Worm (Caenorhabditis elegans): Measurements from ENCODE around the gene H24K24.2.

DNA sequence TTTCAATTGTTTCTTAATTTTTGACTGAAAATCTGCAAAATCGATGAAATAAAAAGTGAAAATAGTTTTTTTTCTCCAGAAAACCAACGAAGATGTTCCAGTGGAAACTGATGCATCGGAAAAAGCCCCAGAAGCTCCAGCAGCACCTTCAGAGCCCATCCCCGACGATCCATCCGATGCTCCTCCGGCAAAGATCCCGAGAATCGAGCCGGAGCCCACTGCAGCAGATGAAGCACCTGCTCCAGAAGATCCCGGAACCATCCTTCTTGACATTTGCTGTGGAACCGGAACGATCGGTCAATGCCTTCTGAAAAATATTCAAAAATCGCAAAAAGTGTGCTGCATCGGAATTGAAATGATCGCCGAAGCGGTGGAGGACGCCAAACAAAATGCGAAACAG is 8.9 kb upstream of the H24K24.2 start:
- TF ChIP-seq nhr-237 (tag; optimal IDR thresholded peaks at IDR 0.05) (no peak), cnd-1 (tag; optimal IDR thresholded peaks at IDR 0.05) (no peak), ceh-43 (GFP tag; optimal IDR thresholded peaks at IDR 0.05) (no peak), blmp-1 (tag; optimal IDR thresholded peaks at IDR 0.05) (no peak), elt-1 (tag; optimal IDR thresholded peaks at IDR 0.05; ENCODE audit: borderline replicate concordance, insufficient read depth) (no peak), unc-62 (GFP tag; optimal IDR thresholded peaks at IDR 0.05) (no peak), elt-3 (tag; optimal IDR thresholded peaks at IDR 0.05) (no peak), unc-39 (tag; optimal IDR thresholded peaks at IDR 0.05) (no peak), pha-4 (tag; optimal IDR thresholded peaks at IDR 0.05) (no peak)

Measured in whole organism, mixed stage, embryonic.